Worm (Caenorhabditis elegans) whole organism, L2 larva: ENCODE measurements around the gene ptr-5.

ENCODE experiments used
- C34F6.9 ChIP-seq: fragments of 150-350 bp; optimal IDR thresholded peaks from 2 replicates; lab custom pipeline; 2014; ENCODE audit warnings: missing biosample characterization, missing genetic modification characterization
- F13H6.1 ChIP-seq: sonication (generic microtip); optimal IDR thresholded peaks from 2 replicates; lab custom pipeline; 2016; ENCODE audit warnings: missing genetic modification characterization, missing compliant biosample characterization
- ZK546.5 ChIP-seq: sonication (generic microtip); optimal IDR thresholded peaks from 2 replicates; lab custom pipeline; 2017; ENCODE audit warnings: missing biosample characterization, missing genetic modification characterization
- alr-1 ChIP-seq: fragments of 150-350 bp; optimal IDR thresholded peaks from 2 replicates; lab custom pipeline; 2014; ENCODE audit warnings: missing biosample characterization, missing genetic modification characterization
- ama-1 ChIP-seq: fragments of 150-350 bp; optimal IDR thresholded peaks from 2 replicates; lab custom pipeline; 2018; ENCODE audit warnings: inconsistent platforms
- blmp-1 ChIP-seq: sonication (generic microtip); optimal IDR thresholded peaks from 2 replicates; lab custom pipeline; 2017; ENCODE audit warnings: missing genetic modification characterization, mild to moderate bottlenecking, missing compliant biosample characterization, antibody characterized with exemption, moderate library complexity; ENCODE audit not compliant: insufficient read depth
- ceh-16 ChIP-seq: fragments of 150-350 bp; optimal IDR thresholded peaks from 2 replicates; lab custom pipeline; 2014; ENCODE audit warnings: missing biosample characterization, missing genetic modification characterization
- ceh-82 ChIP-seq: fragments of 150-350 bp; optimal IDR thresholded peaks from 2 replicates; lab custom pipeline; 2014; ENCODE audit warnings: missing biosample characterization, missing genetic modification characterization
- crh-2 ChIP-seq: sonication (generic microtip); optimal IDR thresholded peaks from 2 replicates; lab custom pipeline; 2017; ENCODE audit warnings: missing biosample characterization, missing genetic modification characterization
- egl-27 ChIP-seq: sonication (generic microtip); optimal IDR thresholded peaks from 3 replicates; lab custom pipeline; 2017; ENCODE audit warnings: missing biosample characterization, missing genetic modification reagents, missing genetic modification characterization
- elt-1 ChIP-seq: fragments of 150-350 bp; optimal IDR thresholded peaks from 2 replicates; lab custom pipeline; 2014; ENCODE audit warnings: missing biosample characterization, missing genetic modification characterization
- elt-3 ChIP-seq: sonication (generic microtip); optimal IDR thresholded peaks from 2 replicates; lab custom pipeline; 2017; ENCODE audit warnings: missing biosample characterization, missing genetic modification characterization
- fos-1 ChIP-seq: fragments of 150-350 bp; optimal IDR thresholded peaks from 2 replicates; lab custom pipeline; 2014; ENCODE audit warnings: missing biosample characterization, missing genetic modification characterization
- gmeb-1 ChIP-seq: fragments of 150-350 bp; optimal IDR thresholded peaks from 2 replicates; lab custom pipeline; 2014; ENCODE audit warnings: missing biosample characterization, missing genetic modification characterization
- lin-13 ChIP-seq: fragments of 150-350 bp; optimal IDR thresholded peaks from 2 replicates; lab custom pipeline; 2014; ENCODE audit warnings: missing biosample characterization, missing genetic modification reagents, missing genetic modification characterization
- lin-39 ChIP-seq: fragments of 150-350 bp; optimal IDR thresholded peaks from 2 replicates; lab custom pipeline; 2014; ENCODE audit warnings: missing biosample characterization, missing genetic modification reagents, missing genetic modification characterization
- lsy-2 ChIP-seq, 2 experiments: fragments of 150-350 bp in 1 of 2; sonication (generic microtip) in 1 of 2; optimal IDR thresholded peaks; 2 replicates each; lab custom pipeline; 2014 to 2017; ENCODE audit warnings: missing biosample characterization in 2 of 2, missing genetic modification characterization in 2 of 2
- mab-5 ChIP-seq: fragments of 150-350 bp; optimal IDR thresholded peaks from 2 replicates; lab custom pipeline; 2014; ENCODE audit warnings: missing biosample characterization, missing genetic modification characterization
- mbf-1 ChIP-seq: sonication (generic microtip); optimal IDR thresholded peaks from 2 replicates; lab custom pipeline; 2017; ENCODE audit warnings: missing biosample characterization, missing genetic modification characterization
- mdl-1 ChIP-seq, 2 experiments: fragments of 150-350 bp in 1 of 2; sonication (generic microtip) in 1 of 2; optimal IDR thresholded peaks; 2 replicates each; lab custom pipeline; 2017; ENCODE audit warnings: missing biosample characterization in 2 of 2, missing genetic modification characterization in 2 of 2
- nhr-10 ChIP-seq: sonication (generic microtip); optimal IDR thresholded peaks from 2 replicates; lab custom pipeline; 2017; ENCODE audit warnings: missing biosample characterization, missing genetic modification characterization
- nhr-12 ChIP-seq: fragments of 150-350 bp; optimal IDR thresholded peaks from 2 replicates; lab custom pipeline; 2014; ENCODE audit warnings: missing biosample characterization, missing genetic modification characterization
- nhr-129 ChIP-seq: fragments of 150-350 bp; optimal IDR thresholded peaks from 2 replicates; lab custom pipeline; 2014; ENCODE audit warnings: missing biosample characterization, missing genetic modification characterization
- nhr-23 ChIP-seq: fragments of 150-350 bp; optimal IDR thresholded peaks from 2 replicates; lab custom pipeline; 2014; ENCODE audit warnings: missing biosample characterization, missing genetic modification reagents, missing genetic modification characterization
- nhr-25 ChIP-seq: fragments of 150-350 bp; sonication (generic microtip); optimal IDR thresholded peaks from 3 replicates; lab custom pipeline; 2014; ENCODE audit warnings: missing biosample characterization, missing genetic modification characterization
- nhr-6 ChIP-seq: fragments of 150-350 bp; optimal IDR thresholded peaks from 2 replicates; lab custom pipeline; 2014; ENCODE audit warnings: missing biosample characterization, missing genetic modification characterization
- nhr-77 ChIP-seq: fragments of 150-350 bp; optimal IDR thresholded peaks from 2 replicates; lab custom pipeline; 2014; ENCODE audit warnings: missing biosample characterization, missing genetic modification characterization
- skn-1 ChIP-seq: sonication (generic microtip); optimal IDR thresholded peaks from 2 replicates; lab custom pipeline; 2017; ENCODE audit warnings: missing biosample characterization, missing genetic modification characterization
- sma-3 ChIP-seq: sonication (generic microtip); optimal IDR thresholded peaks from 2 replicates; lab custom pipeline; 2016; ENCODE audit warnings: missing genetic modification reagents, missing genetic modification characterization, missing compliant biosample characterization
- sma-9 ChIP-seq, 2 experiments: fragments of 150-350 bp in 1 of 2; sonication (generic microtip) in 1 of 2; optimal IDR thresholded peaks; 2 replicates each; lab custom pipeline; 2014 to 2016; ENCODE audit warnings: missing genetic modification characterization in 2 of 2, mild to moderate bottlenecking in 1 of 2, missing biosample characterization in 1 of 2, missing compliant biosample characterization in 1 of 2, missing genetic modification reagents in 1 of 2, moderate library complexity in 1 of 2
- unc-39 ChIP-seq: fragments of 150-350 bp; optimal IDR thresholded peaks from 2 replicates; lab custom pipeline; 2014; ENCODE audit warnings: missing biosample characterization, missing genetic modification characterization
- unc-55 ChIP-seq: fragments of 150-350 bp; sonication (generic microtip); optimal IDR thresholded peaks from 3 replicates; lab custom pipeline; 2014; ENCODE audit warnings: missing biosample characterization, missing genetic modification reagents, missing genetic modification characterization
- unc-62 ChIP-seq: fragments of 150-350 bp; optimal IDR thresholded peaks from 2 replicates; lab custom pipeline; 2014; ENCODE audit warnings: missing biosample characterization, missing genetic modification reagents, missing genetic modification characterization
- zag-1 ChIP-seq: fragments of 150-350 bp; optimal IDR thresholded peaks from 2 replicates; lab custom pipeline; 2014; ENCODE audit warnings: missing biosample characterization, missing genetic modification characterization
- ztf-11 ChIP-seq: sonication (generic microtip); optimal IDR thresholded peaks from 2 replicates; lab custom pipeline; 2017; ENCODE audit warnings: missing biosample characterization, missing genetic modification characterization
- ztf-4 ChIP-seq: fragments of 150-350 bp; optimal IDR thresholded peaks from 2 replicates; lab custom pipeline; 2014; ENCODE audit warnings: missing biosample characterization, missing genetic modification characterization

ptr-5 gene

DNA sequence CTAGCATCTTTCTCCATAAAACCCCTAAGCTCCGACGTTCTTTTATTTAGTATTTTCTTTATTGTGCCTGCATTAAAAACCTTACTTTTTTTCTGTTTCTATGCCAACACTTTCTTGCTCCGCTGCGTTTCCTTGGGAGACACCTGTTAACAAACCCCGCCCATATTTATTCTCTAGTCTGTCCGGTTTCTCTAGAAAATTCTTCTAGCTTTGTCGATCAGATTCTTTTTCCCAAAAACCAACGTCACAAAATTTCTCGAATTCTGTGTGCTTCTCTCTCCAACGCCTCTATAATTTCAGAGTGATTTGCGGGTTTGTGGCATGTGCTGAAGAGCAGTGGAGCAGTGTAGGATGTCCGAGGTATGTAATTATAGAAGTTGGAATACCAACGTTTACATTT lies at the start of gene ptr-5:
Gene ptr-5 (plus strand): TSS at position 301 of the 400 bp plus-strand sequence.
- TF ChIP-seq mdl-1 (tag; optimal IDR thresholded peaks at IDR 0.05; lab: Kevin White, UChicago) (no peak), fos-1 (no peak), nhr-25 (tag; lab: Kevin White, UChicago) (no peak), F13H6.1 (no peak), alr-1 (tag; lab: Kevin White, UChicago) (no peak), ztf-11 (no peak), nhr-77 (no peak)

- TF ChIP-seq zag-1 (tag; lab: Kevin White, UChicago): no peak
- TF ChIP-seq gmeb-1 (tag; lab: Kevin White, UChicago): no peak
- no peak for TF ChIP-seq fos-1
- TF ChIP-seq elt-1 (tag; lab: Kevin White, UChicago): no peak
- TF ChIP-seq ceh-82 (tag; lab: Kevin White, UChicago): no peak
- no peak for TF ChIP-seq elt-3 (tag; lab: Kevin White, UChicago)
- no peak for TF ChIP-seq nhr-25 (tag; lab: Kevin White, UChicago)
- TF ChIP-seq ztf-4 (tag; lab: Kevin White, UChicago): no peak
- TF ChIP-seq ZK546.5: no peak
- TF ChIP-seq C34F6.9 (tag; lab: Kevin White, UChicago): no peak
- TF ChIP-seq nhr-12 (tag; lab: Kevin White, UChicago): no peak
- no peak for TF ChIP-seq ama-1 (lab: Kevin White, UChicago)
- TF ChIP-seq unc-55: no peak
- TF ChIP-seq mab-5 (tag; lab: Kevin White, UChicago): no peak
- TF ChIP-seq sma-9 (GFP tag; optimal IDR thresholded peaks at IDR 0.05; lab: Kevin White, UChicago): no peak
- TF ChIP-seq sma-9 (tag; optimal IDR thresholded peaks at IDR 0.05; lab: Kevin White, UChicago): no peak
- TF ChIP-seq skn-1 (tag; lab: Kevin White, UChicago): no peak
- TF ChIP-seq egl-27: no peak
- no peak for TF ChIP-seq nhr-10
Observed at ce11 chrX:17288378-17288777, 30.0 kb upstream of the ptr-5 start.

DNA sequence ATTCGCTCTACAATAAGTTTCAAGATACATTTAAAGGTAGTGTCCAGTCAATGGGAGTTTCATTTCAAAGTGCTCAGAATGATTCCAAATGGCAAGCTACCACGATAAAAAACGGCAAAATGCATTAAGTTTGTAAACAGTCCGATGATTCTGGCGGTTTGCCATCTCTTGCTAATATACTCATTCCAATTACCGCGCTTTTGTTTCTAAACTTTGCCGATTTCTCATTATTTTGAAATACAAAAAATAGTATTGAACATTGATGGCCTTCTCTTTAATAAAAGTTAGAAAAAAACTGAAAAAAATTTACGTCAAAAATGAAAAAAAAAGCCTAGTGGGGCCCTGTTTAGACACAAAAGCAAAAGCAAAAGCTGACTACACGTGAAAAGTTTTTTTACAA lies 24.4 kb upstream of the ptr-5 start:
- TF ChIP-seq nhr-25 (tag; lab: Kevin White, UChicago) (no peak), unc-39 (tag; lab: Kevin White, UChicago) (no peak), nhr-23 (no peak), nhr-129 (tag; lab: Kevin White, UChicago) (no peak), ztf-11 (no peak), blmp-1 (no peak)

DNA sequence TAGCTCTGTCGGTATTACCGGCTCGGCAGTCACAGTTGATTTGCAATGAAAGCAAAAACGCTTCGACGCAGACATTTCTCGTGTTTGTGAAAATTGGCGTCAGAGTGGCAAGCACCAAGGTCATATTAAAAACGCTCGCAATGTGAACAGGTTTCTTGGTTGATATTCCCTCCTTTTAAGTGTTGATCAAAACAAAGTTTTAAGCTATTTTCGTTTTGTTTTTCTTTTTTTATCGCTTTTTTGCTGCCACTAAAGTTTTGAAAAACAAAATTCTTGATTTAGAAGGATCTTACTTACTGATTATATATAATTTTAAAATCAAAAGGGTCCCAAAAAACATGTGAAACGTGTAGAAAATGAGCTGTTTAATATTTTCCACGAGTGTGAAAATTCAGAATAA lies 23.7 kb upstream of the ptr-5 start, which contains the start of gene C33E10.8:
Gene C33E10.8 (minus strand): TSS at position 101 of the 400 bp plus-strand sequence.
- TF ChIP-seq ceh-16 (tag; lab: Kevin White, UChicago) (no peak), skn-1 (tag; lab: Kevin White, UChicago) (no peak), nhr-6 (tag; lab: Kevin White, UChicago) (no peak), nhr-77 (no peak), ceh-82 (tag; lab: Kevin White, UChicago) (no peak), lin-13 (GFP tag; lab: Kevin White, UChicago) (no peak), lin-39 (tag; lab: Kevin White, UChicago) (no peak), unc-39 (tag; lab: Kevin White, UChicago) (no peak), gmeb-1 (tag; lab: Kevin White, UChicago) (no peak), nhr-12 (tag; lab: Kevin White, UChicago) (no peak), crh-2 (no peak), mdl-1 (tag; optimal IDR thresholded peaks at IDR 0.05; lab: Kevin White, UChicago) (no peak), F13H6.1 (no peak), ZK546.5 (no peak), sma-3 (no peak)

DNA sequence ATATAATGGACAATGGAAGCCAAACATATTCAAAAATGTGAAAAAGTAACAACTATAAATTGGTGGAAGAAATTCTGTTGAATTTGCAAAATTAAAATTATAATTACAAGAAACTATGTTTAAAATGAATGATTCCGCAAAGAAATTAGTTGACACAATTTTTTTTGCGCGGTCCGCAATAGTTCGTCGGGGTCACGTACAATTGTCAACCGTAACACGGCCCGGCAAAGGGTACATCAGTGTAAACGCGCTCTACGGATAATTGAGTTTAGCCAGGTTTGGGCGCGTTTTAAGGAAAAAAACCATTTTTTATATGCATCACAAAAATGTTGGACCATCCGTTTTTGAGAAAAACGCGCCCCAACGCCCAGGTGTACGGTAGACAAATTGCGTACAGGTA lies 21.0 kb upstream of the ptr-5 start:
- TF ChIP-seq mbf-1 (no peak), unc-62 (no peak), lsy-2 (tag; optimal IDR thresholded peaks at IDR 0.05; lab: Kevin White, UChicago) (peak in 1 of 2 experiments; percentile 68)
- TF ChIP-seq, all 48 proteins: peak for 1
